Fruit fly (Drosophila melanogaster) whole organism, embryonic: Measurements from ENCODE around the gene Oseg1.

Experiments used
- B-H2 ChIP-seq: fragments of 200-800 bp; sonication (Bioruptor generic); optimal IDR thresholded peaks from 2 replicates; lab custom pipeline; 2018; ENCODE audit warnings: missing biosample characterization, mild to moderate bottlenecking, missing genetic modification characterization
- CG11085 ChIP-seq: fragments of 200-800 bp; sonication (Bioruptor generic); IDR thresholded peaks from 2 replicates; pipeline ENCODE4 v1.3.6; 2022; ENCODE audit warnings: missing biosample characterization, missing genetic modification characterization
- CG12155 ChIP-seq: fragments of 200-800 bp; sonication (Bioruptor generic); optimal IDR thresholded peaks from 3 replicates; lab custom pipeline; 2016; ENCODE audit warnings: missing biosample characterization, missing genetic modification characterization
- CG13624 ChIP-seq: fragments of 200-800 bp; sonication (Bioruptor generic); optimal IDR thresholded peaks from 2 replicates; lab custom pipeline; 2016; ENCODE audit warnings: missing biosample characterization, missing genetic modification characterization
- CG17802 ChIP-seq: fragments of 200-800 bp; sonication (Bioruptor generic); optimal IDR thresholded peaks from 2 replicates; lab custom pipeline; 2018; ENCODE audit warnings: missing biosample characterization, mild to moderate bottlenecking, missing genetic modification characterization, moderate library complexity
- CG18476 ChIP-seq: fragments of 200-800 bp; sonication (Bioruptor generic); optimal IDR thresholded peaks from 2 replicates; lab custom pipeline; 2016; ENCODE audit warnings: missing biosample characterization, mild to moderate bottlenecking, missing genetic modification characterization
- CG34376 ChIP-seq: fragments of 200-800 bp; sonication (Bioruptor generic); optimal IDR thresholded peaks from 2 replicates; lab custom pipeline; 2018; ENCODE audit warnings: missing biosample characterization, mild to moderate bottlenecking, missing genetic modification characterization
- CG4707 ChIP-seq: fragments of 200-800 bp; sonication (Bioruptor generic); optimal IDR thresholded peaks from 2 replicates; lab custom pipeline; 2018; ENCODE audit warnings: missing biosample characterization, mild to moderate bottlenecking, missing genetic modification characterization, moderate library complexity
- CG4730 ChIP-seq: fragments of 200-800 bp; sonication (Bioruptor generic); IDR thresholded peaks from 2 replicates; pipeline ENCODE4 v1.3.6; 2022; ENCODE audit warnings: missing biosample characterization, missing genetic modification characterization
- CG4854 ChIP-seq: fragments of 200-800 bp; sonication (Bioruptor generic); optimal IDR thresholded peaks from 2 replicates; lab custom pipeline; 2016; ENCODE audit warnings: missing biosample characterization, missing genetic modification characterization, inconsistent platforms
- CG6813 ChIP-seq: fragments of 200-800 bp; sonication (Bioruptor generic); optimal IDR thresholded peaks from 2 replicates; lab custom pipeline; 2017; ENCODE audit warnings: missing biosample characterization, missing genetic modification characterization, mild to moderate bottlenecking, moderate library complexity, missing genetic modification reagents
- CG7372 ChIP-seq: fragments of 200-800 bp; sonication (Bioruptor generic); IDR thresholded peaks from 2 replicates; pipeline ENCODE4 v1.3.6; 2022; ENCODE audit warnings: missing biosample characterization, missing genetic modification characterization
- CG7928 ChIP-seq: fragments of 200-800 bp; sonication (Bioruptor generic); optimal IDR thresholded peaks from 2 replicates; lab custom pipeline; 2017; ENCODE audit warnings: missing biosample characterization, mild to moderate bottlenecking, missing genetic modification characterization
- CG7963 ChIP-seq: fragments of 200-800 bp; sonication (Bioruptor generic); IDR thresholded peaks from 3 replicates; pipeline ENCODE4 v1.3.6; 2022; ENCODE audit warnings: missing biosample characterization, missing genetic modification characterization; ENCODE audit not compliant: partially characterized antibody
- CG8281 ChIP-seq: fragments of 200-800 bp; sonication (Bioruptor generic); optimal IDR thresholded peaks from 2 replicates; lab custom pipeline; 2018; ENCODE audit warnings: missing biosample characterization, mild to moderate bottlenecking, missing genetic modification characterization, moderate library complexity
- CoRest ChIP-seq: fragments of 200-800 bp; sonication (Bioruptor generic); optimal IDR thresholded peaks from 3 replicates; lab custom pipeline; 2018; ENCODE audit warnings: missing biosample characterization, mild to moderate bottlenecking, missing genetic modification characterization, moderate library complexity
- D ChIP-seq, 2 experiments: fragments of 200-800 bp in 1 of 2; fragments of >200 bp in 1 of 2; sonication (Bioruptor generic) in 1 of 2; optimal IDR thresholded peaks; 2 replicates in 1 of 2; 3 replicates in 1 of 2; lab custom pipeline; 2017; ENCODE audit warnings: mild to moderate bottlenecking in 1 of 2, missing biosample characterization in 1 of 2, missing genetic modification characterization in 1 of 2, missing genetic modification reagents in 1 of 2
- Dref ChIP-seq: fragments of 200-800 bp; sonication (Bioruptor generic); IDR thresholded peaks from 2 replicates; pipeline ENCODE4 v1.3.6; 2022; ENCODE audit warnings: missing biosample characterization, missing genetic modification characterization
- ERR ChIP-seq: fragments of 200-800 bp; sonication (Bioruptor generic); optimal IDR thresholded peaks from 2 replicates; lab custom pipeline; 2016; ENCODE audit warnings: missing biosample characterization, missing genetic modification characterization
- Elba2 ChIP-seq: fragments of 200-800 bp; sonication (Bioruptor generic); optimal IDR thresholded peaks from 3 replicates; lab custom pipeline; 2016; ENCODE audit warnings: missing biosample characterization, missing genetic modification characterization
- HLHmδ ChIP-seq: fragments of 200-800 bp; sonication (Bioruptor generic); optimal IDR thresholded peaks from 2 replicates; lab custom pipeline; 2018; ENCODE audit warnings: missing biosample characterization, mild to moderate bottlenecking, missing genetic modification characterization, moderate library complexity
- HmgD ChIP-seq: fragments of 200-800 bp; sonication (Bioruptor generic); optimal IDR thresholded peaks from 3 replicates; lab custom pipeline; 2016; ENCODE audit warnings: missing biosample characterization, missing genetic modification characterization
- Hr39 ChIP-seq: fragments of >200 bp; optimal IDR thresholded peaks from 2 replicates; lab custom pipeline; 2017
- Hsf ChIP-seq: fragments of 200-800 bp; sonication (Bioruptor generic); optimal IDR thresholded peaks from 3 replicates; lab custom pipeline; 2016; ENCODE audit warnings: missing biosample characterization, missing genetic modification characterization
- MESR4 ChIP-seq: fragments of 200-800 bp; sonication (Bioruptor generic); optimal IDR thresholded peaks from 2 replicates; lab custom pipeline; 2018; ENCODE audit warnings: missing biosample characterization, mild to moderate bottlenecking, missing genetic modification characterization, moderate library complexity
- Mrtf ChIP-seq: fragments of 200-800 bp; sonication (Bioruptor generic); IDR thresholded peaks from 3 replicates; pipeline ENCODE4 v1.3.6; 2022; ENCODE audit warnings: missing biosample characterization, missing genetic modification characterization
- PHDP ChIP-seq: fragments of 200-800 bp; sonication (Bioruptor generic); optimal IDR thresholded peaks from 3 replicates; lab custom pipeline; 2018; ENCODE audit warnings: missing biosample characterization, mild to moderate bottlenecking, missing genetic modification characterization, moderate library complexity
- Rx ChIP-seq: fragments of 200-800 bp; sonication (Bioruptor generic); IDR thresholded peaks from 2 replicates; pipeline ENCODE4 v1.3.6; 2022; ENCODE audit warnings: missing biosample characterization, missing genetic modification characterization
- YL-1 ChIP-seq: fragments of 200-800 bp; sonication (Bioruptor generic); optimal IDR thresholded peaks from 3 replicates; lab custom pipeline; 2017; ENCODE audit warnings: missing biosample characterization, mild to moderate bottlenecking, missing genetic modification characterization
- cad ChIP-seq: fragments of >200 bp; optimal IDR thresholded peaks from 2 replicates; lab custom pipeline; 2017; ENCODE audit warnings: missing biosample characterization, missing genetic modification characterization
- dm ChIP-seq: fragments of 200-800 bp; sonication (Bioruptor generic); optimal IDR thresholded peaks from 3 replicates; lab custom pipeline; 2016; ENCODE audit warnings: missing biosample characterization, missing genetic modification characterization
- esg ChIP-seq: fragments of 200-800 bp; sonication (Bioruptor generic); conservative IDR thresholded peaks from 2 replicates; pipeline ENCODE4 v1.3.6; 2022; ENCODE audit warnings: missing biosample characterization, missing genetic modification characterization
- fd102C ChIP-seq: fragments of 200-800 bp; sonication (Bioruptor generic); optimal IDR thresholded peaks from 2 replicates; lab custom pipeline; 2018; ENCODE audit warnings: missing biosample characterization, mild to moderate bottlenecking, missing genetic modification characterization, moderate library complexity
- gcm ChIP-seq: fragments of 200-800 bp; sonication (Bioruptor generic); optimal IDR thresholded peaks from 2 replicates; lab custom pipeline; 2019; ENCODE audit warnings: missing biosample characterization, mild to moderate bottlenecking, missing genetic modification characterization, moderate library complexity
- gro ChIP-seq: fragments of 200-800 bp; sonication (Bioruptor generic); optimal IDR thresholded peaks from 2 replicates; lab custom pipeline; 2016; ENCODE audit warnings: missing biosample characterization, missing genetic modification characterization
- luna ChIP-seq: fragments of 200-800 bp; sonication (Bioruptor generic); optimal IDR thresholded peaks from 2 replicates; lab custom pipeline; 2016; ENCODE audit warnings: missing biosample characterization, missing genetic modification characterization
- onecut ChIP-seq: fragments of 200-800 bp; sonication (Bioruptor generic); IDR thresholded peaks from 2 replicates; pipeline ENCODE4 v1.3.6; 2022; ENCODE audit warnings: missing biosample characterization, missing genetic modification characterization
- peb ChIP-seq: fragments of 200-800 bp; sonication (Bioruptor generic); IDR thresholded peaks from 2 replicates; pipeline ENCODE4 v1.3.6; 2022; ENCODE audit warnings: missing biosample characterization, missing genetic modification characterization
- pfk ChIP-seq: fragments of 200-800 bp; sonication (Bioruptor generic); optimal IDR thresholded peaks from 2 replicates; lab custom pipeline; 2018; ENCODE audit warnings: missing biosample characterization, mild to moderate bottlenecking, missing genetic modification characterization, moderate library complexity
- pita ChIP-seq: fragments of 200-800 bp; sonication (Bioruptor generic); optimal IDR thresholded peaks from 2 replicates; lab custom pipeline; 2017; ENCODE audit warnings: missing biosample characterization, mild to moderate bottlenecking, missing genetic modification characterization
- psq ChIP-seq: fragments of 200-800 bp; sonication (Bioruptor generic); optimal IDR thresholded peaks from 2 replicates; lab custom pipeline; 2017; ENCODE audit warnings: missing biosample characterization, missing genetic modification characterization
- rib ChIP-seq: fragments of 200-800 bp; sonication (Bioruptor generic); IDR thresholded peaks from 2 replicates; pipeline ENCODE4 v1.3.6; 2022; ENCODE audit warnings: missing biosample characterization, missing genetic modification characterization
- row ChIP-seq: fragments of 200-800 bp; sonication (Bioruptor generic); IDR thresholded peaks from 3 replicates; pipeline ENCODE4 v1.3.6; 2022; ENCODE audit warnings: missing biosample characterization, missing genetic modification characterization
- sisA ChIP-seq: fragments of 200-800 bp; sonication (Bioruptor generic); IDR thresholded peaks from 2 replicates; pipeline ENCODE4 v1.3.6; 2022; ENCODE audit warnings: missing biosample characterization, missing genetic modification characterization
- sna ChIP-seq: fragments of 200-800 bp; sonication (Bioruptor generic); IDR thresholded peaks from 2 replicates; pipeline ENCODE4 v1.3.6; 2022; ENCODE audit warnings: missing biosample characterization, missing genetic modification characterization; ENCODE audit not compliant: partially characterized antibody
- stwl ChIP-seq: fragments of 200-800 bp; sonication (Bioruptor generic); optimal IDR thresholded peaks from 3 replicates; lab custom pipeline; 2018; ENCODE audit warnings: missing biosample characterization, mild to moderate bottlenecking, missing genetic modification characterization, moderate library complexity
- tin ChIP-seq: fragments of 200-800 bp; sonication (Bioruptor generic); optimal IDR thresholded peaks from 3 replicates; lab custom pipeline; 2016; ENCODE audit warnings: missing biosample characterization, missing genetic modification characterization
- toy ChIP-seq: fragments of 200-800 bp; sonication (Bioruptor generic); IDR thresholded peaks from 2 replicates; pipeline ENCODE4 v1.3.6; 2022; ENCODE audit warnings: missing biosample characterization, missing genetic modification characterization

Oseg1 gene

dm6 chr3L:8455015-8455908, 42.6 kb upstream of the Oseg1 start (continued):
- TF ChIP-seq Rx (GFP tag; lab: Robert Waterston, UW) (0 out of 2 replicates have a peak, but pooled peaks have one; percentile 32), CoRest (tag; lab: Kevin White, UChicago) (peak; percentile 88), psq (GFP tag; lab: Kevin White, UChicago) (peak; percentile 12), CG13624 (GFP tag; lab: Kevin White, UChicago) (no peak), YL-1 (GFP tag; lab: Kevin White, UChicago) (peak; percentile 73), CG12155 (GFP tag; lab: Kevin White, UChicago) (peak; percentile 70), CG7963 (no peak), CG6813 (GFP tag; lab: Kevin White, UChicago) (peak; percentile 90), Mrtf (peak; percentile 67; the same call in 1 of the 3 replicates), Elba2 (no peak), fd102C (GFP tag; lab: Kevin White, UChicago) (no peak), CG11085 (GFP tag; lab: Robert Waterston, UW) (peak; percentile 51; the same call in 1 of the 2 replicates), Hr39 (no peak), rib (GFP tag; lab: Robert Waterston, UW) (peak; percentile 48; the same call in 1 of the 2 replicates), sna (GFP tag; lab: Robert Waterston, UW) (no peak), CG4707 (GFP tag; lab: Kevin White, UChicago) (peak; percentile 20), sisA (GFP tag; lab: Robert Waterston, UW) (peak; percentile 58), Hsf (GFP tag; lab: Kevin White, UChicago) (peak; percentile 76), pita (no peak), CG34376 (GFP tag; lab: Kevin White, UChicago) (peak; percentile 74), stwl (tag; lab: Kevin White, UChicago) (no peak), toy (GFP tag; lab: Robert Waterston, UW) (0 out of 2 replicates have a peak, but pooled peaks have one; percentile 25), CG8281 (peak; percentile 55), CG4854 (GFP tag; lab: Kevin White, UChicago) (peak; percentile 78), B-H2 (GFP tag; lab: Kevin White, UChicago) (peak; percentile 35), dm (GFP tag; lab: Kevin White, UChicago) (peak; percentile 29), tin (GFP tag; lab: Kevin White, UChicago) (peak; percentile 83), CG18476 (GFP tag; lab: Kevin White, UChicago) (peak; percentile 89), peb (no peak; the same call in 1 of the 2 replicates), ERR (GFP tag; lab: Kevin White, UChicago) (no peak), gcm (GFP tag; lab: Kevin White, UChicago) (peak; percentile 91), cad (peak; percentile 67), PHDP (peak; percentile 92), CG7928 (GFP tag; lab: Kevin White, UChicago) (peak; percentile 59), CG17802 (peak; percentile 16), HLHmδ (GFP tag; lab: Kevin White, UChicago) (no peak), esg (GFP tag; lab: Robert Waterston, UW) (peak; percentile 72), HmgD (GFP tag; lab: Kevin White, UChicago) (no peak), CG4730 (GFP tag; lab: Robert Waterston, UW) (peak; percentile 71), gro (peak; percentile 62), onecut (peak; percentile 68), Dref (no peak), row (GFP tag; lab: Robert Waterston, UW) (peak; percentile 78), CG7372 (GFP tag; lab: Robert Waterston, UW) (peak; percentile 79), D (optimal IDR thresholded peaks at IDR 0.05; lab: Kevin White, UChicago) (no peak), D (GFP tag; optimal IDR thresholded peaks at IDR 0.05; lab: Kevin White, UChicago) (peak; percentile 90), luna (GFP tag; lab: Kevin White, UChicago) (peak; percentile 16), MESR4 (GFP tag; lab: Kevin White, UChicago) (no peak), pfk (no peak)
